Fruit fly (Drosophila melanogaster): ENCODE results near the gene pum.
A peak's percentile ranks its signal among the peaks of the same experiment; 100 is the strongest.

Gene pum

dm6 chr3R:9266765-9267164 is 29.3 kb upstream of the pum start, which contains the start of the genes TrpRS and Vps16A (continued):
- TF ChIP-seq BEAF-32 (GFP tag; optimal IDR thresholded peaks at IDR 0.05): peak; percentile 96
- TF ChIP-seq unc-4 (GFP tag; IDR thresholded peaks at IDR 0.05; ENCODE audit: partially characterized antibody): peak; percentile 98
- peak; percentile 96 for TF ChIP-seq pzg (GFP tag; optimal IDR thresholded peaks at IDR 0.05)
- no peak for TF ChIP-seq Vsx1 (GFP tag; optimal IDR thresholded peaks at IDR 0.05)
- peak; percentile 99 for TF ChIP-seq tna (GFP tag; IDR thresholded peaks at IDR 0.05; ENCODE audit: partially characterized antibody)
- TF ChIP-seq CG17829 (tag; optimal IDR thresholded peaks at IDR 0.05): peak; percentile 63
- peak; percentile 53 for TF ChIP-seq CHES-1-like (GFP tag; optimal IDR thresholded peaks at IDR 0.05)
- peak; percentile 94 for TF ChIP-seq ato (GFP tag; IDR thresholded peaks at IDR 0.05; ENCODE audit: partially characterized antibody)
- TF ChIP-seq knrl (GFP tag; IDR thresholded peaks at IDR 0.05; ENCODE audit: partially characterized antibody): peak; percentile 97
- peak; percentile 96 for TF ChIP-seq Doc3 (GFP tag; IDR thresholded peaks at IDR 0.05; ENCODE audit: partially characterized antibody)
- peak; percentile 47; the same call in 1 of the 3 replicates for TF ChIP-seq CG34422 (GFP tag; IDR thresholded peaks at IDR 0.05)
- TF ChIP-seq pros (GFP tag; optimal IDR thresholded peaks at IDR 0.05): no peak
- TF ChIP-seq prd (optimal IDR thresholded peaks at IDR 0.05): no peak
- TF ChIP-seq prd (GFP tag; IDR thresholded peaks at IDR 0.05): no peak
- peak; percentile 50 for TF ChIP-seq CG17912 (GFP tag; optimal IDR thresholded peaks at IDR 0.05)
- TF ChIP-seq Sin3A (optimal IDR thresholded peaks at IDR 0.05): peak; percentile 41
- peak; percentile 98 for TF ChIP-seq vnd (GFP tag; IDR thresholded peaks at IDR 0.05; ENCODE audit: partially characterized antibody)
- TF ChIP-seq Dp (GFP tag; optimal IDR thresholded peaks at IDR 0.05): peak; percentile 61
- no peak for TF ChIP-seq schlank (tag; optimal IDR thresholded peaks at IDR 0.05)
- no peak for TF ChIP-seq CG18476 (GFP tag; optimal IDR thresholded peaks at IDR 0.05)
- TF ChIP-seq CG13287 (GFP tag; IDR thresholded peaks at IDR 0.05; ENCODE audit: partially characterized antibody): peak; percentile 99
- TF ChIP-seq usp (GFP tag; optimal IDR thresholded peaks at IDR 0.05): no peak
- peak; percentile 82 for TF ChIP-seq CG4617 (GFP tag; optimal IDR thresholded peaks at IDR 0.05; ENCODE audit: borderline replicate concordance)
- TF ChIP-seq CrebB (tag; optimal IDR thresholded peaks at IDR 0.05): peak; percentile 41
- peak; percentile 37; the same call in 1 of the 2 replicates for TF ChIP-seq CG9932 (GFP tag; IDR thresholded peaks at IDR 0.05)
- TF ChIP-seq CG2129 (GFP tag; IDR thresholded peaks at IDR 0.05; ENCODE audit: partially characterized antibody): peak; percentile 90
- peak; percentile 92 for TF ChIP-seq YL-1 (GFP tag; optimal IDR thresholded peaks at IDR 0.05)
- peak; percentile 62 for TF ChIP-seq CG15514 (GFP tag; optimal IDR thresholded peaks at IDR 0.05)
- TF ChIP-seq Hsf (GFP tag; optimal IDR thresholded peaks at IDR 0.05): peak; percentile 9
- peak; percentile 30 for TF ChIP-seq CG33213 (GFP tag; optimal IDR thresholded peaks at IDR 0.05)
- no peak for TF ChIP-seq CG4854 (GFP tag; optimal IDR thresholded peaks at IDR 0.05)
- peak; percentile 17 for TF ChIP-seq ems (GFP tag; optimal IDR thresholded peaks at IDR 0.05)
- peak; percentile 95 for TF ChIP-seq inv (GFP tag; IDR thresholded peaks at IDR 0.05; ENCODE audit: partially characterized antibody)
- TF ChIP-seq gfzf (GFP tag; optimal IDR thresholded peaks at IDR 0.05): peak; percentile 23
- TF ChIP-seq CG16815 (GFP tag; optimal IDR thresholded peaks at IDR 0.05): no peak
- no peak for TF ChIP-seq CG43689 (GFP tag; IDR thresholded peaks at IDR 0.05)
- TF ChIP-seq exex (tag; optimal IDR thresholded peaks at IDR 0.05): peak; percentile 78
- TF ChIP-seq HmgD (GFP tag; optimal IDR thresholded peaks at IDR 0.05): peak; percentile 42
- peak; percentile 50 for TF ChIP-seq B-H2 (GFP tag; optimal IDR thresholded peaks at IDR 0.05)
- peak; percentile 98 for TF ChIP-seq CG7963 (GFP tag; IDR thresholded peaks at IDR 0.05; ENCODE audit: partially characterized antibody)
- no peak for TF ChIP-seq CG1602 (GFP tag; optimal IDR thresholded peaks at IDR 0.05)
- TF ChIP-seq CG2120 (GFP tag; optimal IDR thresholded peaks at IDR 0.05): peak; percentile 14
- peak; percentile 98 for TF ChIP-seq sna (GFP tag; IDR thresholded peaks at IDR 0.05; ENCODE audit: partially characterized antibody)
- peak; percentile 71 for TF ChIP-seq Ets97D (GFP tag; optimal IDR thresholded peaks at IDR 0.05)
- peak; percentile 99 for TF ChIP-seq zen2 (GFP tag; IDR thresholded peaks at IDR 0.05; ENCODE audit: partially characterized antibody)
- peak; percentile 5 for TF ChIP-seq CG13424 (tag; optimal IDR thresholded peaks at IDR 0.05)
- peak; percentile 65 for TF ChIP-seq nerfin-1 (tag; optimal IDR thresholded peaks at IDR 0.05)
- TF ChIP-seq CG33557 (GFP tag; optimal IDR thresholded peaks at IDR 0.05): peak; percentile 22
- peak; percentile 95 for TF ChIP-seq CG2116 (GFP tag; optimal IDR thresholded peaks at IDR 0.05)
